Fruit fly (Drosophila melanogaster) whole organism, embryonic: ENCODE results near the gene ohgt.

Source experiments
- Bdp1 ChIP-seq: fragments of 200-800 bp; sonication (Bioruptor generic); optimal IDR thresholded peaks from 3 replicates; lab custom pipeline; 2016; ENCODE audit warnings: missing biosample characterization, missing genetic modification characterization
- CG11093 ChIP-seq: fragments of 200-800 bp; sonication (Bioruptor generic); IDR thresholded peaks from 3 replicates; pipeline ENCODE4 v1.3.6; 2022; ENCODE audit warnings: missing biosample characterization, missing genetic modification characterization
- CG12071 ChIP-seq: fragments of 200-800 bp; sonication (Bioruptor generic); optimal IDR thresholded peaks from 3 replicates; lab custom pipeline; 2018; ENCODE audit warnings: missing biosample characterization, mild to moderate bottlenecking, missing genetic modification characterization
- CG12391 ChIP-seq: fragments of 200-800 bp; sonication (Bioruptor generic); optimal IDR thresholded peaks from 3 replicates; lab custom pipeline; 2018; ENCODE audit warnings: missing biosample characterization, mild to moderate bottlenecking, missing genetic modification characterization, moderate library complexity
- CG14050 ChIP-seq: fragments of 200-800 bp; sonication (Bioruptor generic); IDR thresholded peaks from 3 replicates; pipeline ENCODE4 v1.3.6; 2022; ENCODE audit warnings: missing biosample characterization, missing genetic modification characterization
- CG14710 ChIP-seq: fragments of 200-800 bp; sonication (Bioruptor generic); optimal IDR thresholded peaks from 3 replicates; lab custom pipeline; 2019; ENCODE audit warnings: missing biosample characterization, mild to moderate bottlenecking, missing genetic modification characterization, moderate library complexity
- CG15073 ChIP-seq: fragments of 200-800 bp; sonication (Bioruptor generic); optimal IDR thresholded peaks from 2 replicates; lab custom pipeline; 2016; ENCODE audit warnings: missing biosample characterization, missing genetic modification characterization
- CG16813 ChIP-seq: fragments of 200-800 bp; sonication (Bioruptor generic); IDR thresholded peaks from 3 replicates; pipeline ENCODE4 v1.3.6; 2022; ENCODE audit warnings: missing biosample characterization, missing genetic modification characterization; ENCODE audit not compliant: partially characterized antibody
- CG2129 ChIP-seq: fragments of 200-800 bp; sonication (Bioruptor generic); IDR thresholded peaks from 2 replicates; pipeline ENCODE4 v1.3.6; 2022; ENCODE audit warnings: missing biosample characterization, missing genetic modification characterization; ENCODE audit not compliant: partially characterized antibody
- CG2202 ChIP-seq: fragments of 200-800 bp; sonication (Bioruptor generic); optimal IDR thresholded peaks from 2 replicates; lab custom pipeline; 2018; ENCODE audit warnings: missing biosample characterization, mild to moderate bottlenecking, missing genetic modification characterization
- CG3281 ChIP-seq: fragments of 200-800 bp; sonication (Bioruptor generic); optimal IDR thresholded peaks from 3 replicates; lab custom pipeline; 2017; ENCODE audit warnings: missing biosample characterization, mild to moderate bottlenecking, missing genetic modification characterization
- CG3995 ChIP-seq: fragments of 200-800 bp; sonication (Bioruptor generic); optimal IDR thresholded peaks from 3 replicates; lab custom pipeline; 2016; ENCODE audit warnings: missing biosample characterization, missing genetic modification characterization
- CG6254 ChIP-seq: fragments of 200-800 bp; sonication (Bioruptor generic); optimal IDR thresholded peaks from 3 replicates; lab custom pipeline; 2017; ENCODE audit warnings: mild to moderate bottlenecking, missing biosample characterization, missing genetic modification reagents, missing genetic modification characterization
- CG6854 ChIP-seq: fragments of 200-800 bp; sonication (Bioruptor generic); optimal IDR thresholded peaks from 3 replicates; lab custom pipeline; 2017; ENCODE audit warnings: missing biosample characterization, mild to moderate bottlenecking, missing genetic modification characterization
- CG8281 ChIP-seq: fragments of 200-800 bp; sonication (Bioruptor generic); optimal IDR thresholded peaks from 2 replicates; lab custom pipeline; 2018; ENCODE audit warnings: missing biosample characterization, mild to moderate bottlenecking, missing genetic modification characterization, moderate library complexity
- CG8290 ChIP-seq, 3 experiments: fragments of 200-800 bp; sonication (Bioruptor generic); optimal IDR thresholded peaks; 2 replicates each; lab custom pipeline; 2016 to 2019; ENCODE audit warnings: missing biosample characterization in 3 of 3, missing genetic modification characterization in 3 of 3, mild to moderate bottlenecking in 2 of 3, moderate library complexity in 1 of 3
- CG9797 ChIP-seq: fragments of 200-800 bp; sonication (Bioruptor generic); optimal IDR thresholded peaks from 3 replicates; lab custom pipeline; 2018; ENCODE audit warnings: missing biosample characterization, mild to moderate bottlenecking, missing genetic modification characterization
- CG9817 ChIP-seq: fragments of 200-800 bp; sonication (Bioruptor generic); optimal IDR thresholded peaks from 2 replicates; lab custom pipeline; 2018; ENCODE audit warnings: missing biosample characterization, mild to moderate bottlenecking, missing genetic modification characterization, moderate library complexity
- Dp ChIP-seq: fragments of 200-800 bp; sonication (Bioruptor generic); optimal IDR thresholded peaks from 2 replicates; lab custom pipeline; 2018; ENCODE audit warnings: missing biosample characterization, mild to moderate bottlenecking, missing genetic modification characterization, moderate library complexity
- Drgx ChIP-seq: fragments of 200-800 bp; sonication (Bioruptor generic); IDR thresholded peaks from 2 replicates; pipeline ENCODE4 v1.3.6; 2022; ENCODE audit warnings: missing biosample characterization, missing genetic modification characterization
- E2f2 ChIP-seq: fragments of 200-800 bp; sonication (Bioruptor generic); IDR thresholded peaks from 2 replicates; pipeline ENCODE4 v1.3.6; 2022; ENCODE audit warnings: missing biosample characterization, missing genetic modification characterization
- Ets97D ChIP-seq: fragments of 200-800 bp; sonication (Bioruptor generic); optimal IDR thresholded peaks from 3 replicates; lab custom pipeline; 2016; ENCODE audit warnings: missing biosample characterization, missing genetic modification characterization
- Fer1 ChIP-seq: fragments of 200-800 bp; sonication (Bioruptor generic); optimal IDR thresholded peaks from 2 replicates; lab custom pipeline; 2017; ENCODE audit warnings: missing biosample characterization, mild to moderate bottlenecking, missing genetic modification characterization
- HLH3B ChIP-seq: fragments of 200-800 bp; sonication (Bioruptor generic); IDR thresholded peaks from 2 replicates; pipeline ENCODE4 v1.3.6; 2022; ENCODE audit warnings: missing biosample characterization, missing genetic modification characterization
- Hand ChIP-seq: fragments of 200-800 bp; sonication (Bioruptor generic); optimal IDR thresholded peaks from 2 replicates; lab custom pipeline; 2017; ENCODE audit warnings: mild to moderate bottlenecking, missing biosample characterization, missing genetic modification reagents, missing genetic modification characterization
- Jarid2 ChIP-seq: fragments of 200-800 bp; sonication (Bioruptor generic); optimal IDR thresholded peaks from 3 replicates; lab custom pipeline; 2017; ENCODE audit warnings: mild to moderate bottlenecking, missing biosample characterization, missing genetic modification reagents, missing genetic modification characterization
- MESR4 ChIP-seq: fragments of 200-800 bp; sonication (Bioruptor generic); optimal IDR thresholded peaks from 2 replicates; lab custom pipeline; 2018; ENCODE audit warnings: missing biosample characterization, mild to moderate bottlenecking, missing genetic modification characterization, moderate library complexity
- Side ChIP-seq: fragments of 200-800 bp; sonication (Bioruptor generic); optimal IDR thresholded peaks from 2 replicates; lab custom pipeline; 2016; ENCODE audit warnings: missing biosample characterization, missing genetic modification characterization
- Sin3A ChIP-seq: fragments of >200 bp; optimal IDR thresholded peaks from 2 replicates; lab custom pipeline; 2018
- Ssrp ChIP-seq: fragments of 200-800 bp; sonication (Bioruptor generic); optimal IDR thresholded peaks from 2 replicates; lab custom pipeline; 2018; ENCODE audit warnings: missing biosample characterization, mild to moderate bottlenecking, missing genetic modification characterization, moderate library complexity
- Xrp1 ChIP-seq: fragments of 200-800 bp; sonication (Bioruptor generic); IDR thresholded peaks from 2 replicates; pipeline ENCODE4 v1.3.6; 2022; ENCODE audit warnings: missing biosample characterization, missing genetic modification characterization
- YL-1 ChIP-seq: fragments of 200-800 bp; sonication (Bioruptor generic); optimal IDR thresholded peaks from 3 replicates; lab custom pipeline; 2017; ENCODE audit warnings: missing biosample characterization, mild to moderate bottlenecking, missing genetic modification characterization
- al ChIP-seq: fragments of 200-800 bp; sonication (Bioruptor generic); IDR thresholded peaks from 2 replicates; pipeline ENCODE4 v1.3.6; 2022; ENCODE audit warnings: missing biosample characterization, missing genetic modification characterization
- ash1 ChIP-seq: fragments of 200-800 bp; sonication (Bioruptor generic); optimal IDR thresholded peaks from 2 replicates; lab custom pipeline; 2018; ENCODE audit warnings: missing biosample characterization, mild to moderate bottlenecking, missing genetic modification characterization
- bowl ChIP-seq: fragments of 200-800 bp; sonication (Bioruptor generic); IDR thresholded peaks from 2 replicates; pipeline ENCODE4 v1.3.6; 2022; ENCODE audit warnings: missing biosample characterization, missing genetic modification characterization
- cato ChIP-seq: fragments of 200-800 bp; sonication (Bioruptor generic); optimal IDR thresholded peaks from 2 replicates; lab custom pipeline; 2016; ENCODE audit warnings: missing biosample characterization, missing genetic modification characterization, borderline replicate concordance
- dati ChIP-seq: fragments of 200-800 bp; sonication (Bioruptor generic); IDR thresholded peaks from 2 replicates; pipeline ENCODE4 v1.3.6; 2022; ENCODE audit warnings: missing biosample characterization, missing genetic modification characterization
- dpn ChIP-seq, 2 experiments: fragments of 200-800 bp; sonication (Bioruptor generic); optimal IDR thresholded peaks; 3 replicates each; lab custom pipeline; 2016; ENCODE audit warnings: missing biosample characterization in 2 of 2, missing genetic modification characterization in 2 of 2
- gsb ChIP-seq: fragments of 200-800 bp; sonication (Bioruptor generic); IDR thresholded peaks from 2 replicates; pipeline ENCODE4 v1.3.6; 2022; ENCODE audit warnings: missing biosample characterization, missing genetic modification characterization
- hkb ChIP-seq, 2 experiments: fragments of 200-800 bp in 1 of 2; fragments of >200 bp in 1 of 2; sonication (Bioruptor generic) in 1 of 2; IDR thresholded peaks in 1 of 2; optimal IDR thresholded peaks in 1 of 2; 2 replicates each; pipeline versions ENCODE4 v1.3.6 to Lab custom; 2017 to 2022; ENCODE audit warnings: missing biosample characterization in 1 of 2, missing genetic modification characterization in 1 of 2
- maf-S ChIP-seq: fragments of 200-800 bp; sonication (Bioruptor generic); optimal IDR thresholded peaks from 2 replicates; lab custom pipeline; 2016; ENCODE audit warnings: missing biosample characterization, missing genetic modification characterization
- org-1 ChIP-seq: fragments of 200-800 bp; sonication (Bioruptor generic); optimal IDR thresholded peaks from 2 replicates; lab custom pipeline; 2017; ENCODE audit warnings: missing biosample characterization, missing genetic modification characterization
- p53 ChIP-seq: fragments of 200-800 bp; sonication (Bioruptor generic); optimal IDR thresholded peaks from 2 replicates; lab custom pipeline; 2016; ENCODE audit warnings: missing biosample characterization, missing genetic modification characterization
- pfk ChIP-seq: fragments of 200-800 bp; sonication (Bioruptor generic); optimal IDR thresholded peaks from 2 replicates; lab custom pipeline; 2018; ENCODE audit warnings: missing biosample characterization, mild to moderate bottlenecking, missing genetic modification characterization, moderate library complexity
- pita ChIP-seq: fragments of 200-800 bp; sonication (Bioruptor generic); optimal IDR thresholded peaks from 2 replicates; lab custom pipeline; 2017; ENCODE audit warnings: missing biosample characterization, mild to moderate bottlenecking, missing genetic modification characterization
- psq ChIP-seq: fragments of 200-800 bp; sonication (Bioruptor generic); optimal IDR thresholded peaks from 2 replicates; lab custom pipeline; 2017; ENCODE audit warnings: missing biosample characterization, missing genetic modification characterization
- slbo ChIP-seq: fragments of 200-800 bp; sonication (Bioruptor generic); IDR thresholded peaks from 2 replicates; pipeline ENCODE4 v1.3.6; 2022; ENCODE audit warnings: missing biosample characterization, missing genetic modification characterization
- twi ChIP-seq: fragments of 200-800 bp; optimal IDR thresholded peaks from 2 replicates; lab custom pipeline; 2019; ENCODE audit warnings: missing biosample characterization, mild to moderate bottlenecking, missing genetic modification characterization, moderate library complexity

Gene ohgt

dm6 chr3R:10097531-10098295 is 48.7 kb downstream of the ohgt start (continued):
- no peak for TF ChIP-seq dati (GFP tag; lab: Robert Waterston, UW)
- peak; percentile 47 for TF ChIP-seq CG8281 (tag; lab: Kevin White, UChicago)
- peak; percentile 42 for TF ChIP-seq maf-S
- no peak for TF ChIP-seq CG9797 (GFP tag; lab: Kevin White, UChicago)
- TF ChIP-seq CG11093 (GFP tag; lab: Robert Waterston, UW), result no peak
- peak; percentile 48 for TF ChIP-seq Ssrp (tag; lab: Kevin White, UChicago)
- TF ChIP-seq org-1 (GFP tag; lab: Kevin White, UChicago), result peak; percentile 72
- TF ChIP-seq YL-1 (GFP tag; lab: Kevin White, UChicago), result peak; percentile 0
- peak; percentile 42 for TF ChIP-seq Ets97D
- TF ChIP-seq HLH3B, result 0 out of 2 replicates have a peak, but pooled peaks have one; percentile 24
- TF ChIP-seq Xrp1, result peak; percentile 49; the same call in 1 of the 2 replicates
- peak; percentile 18 for TF ChIP-seq p53
- peak; percentile 55; the same call in 1 of the 2 replicates for TF ChIP-seq gsb (GFP tag; lab: Robert Waterston, UW)
- TF ChIP-seq al (GFP tag; lab: Robert Waterston, UW), result peak; percentile 47
- TF ChIP-seq bowl, result 0 out of 2 replicates have a peak, but pooled peaks have one; percentile 13
- peak; percentile 56 for TF ChIP-seq Hand
- TF ChIP-seq CG6854 (GFP tag; lab: Kevin White, UChicago), result peak; percentile 46
- peak; percentile 65 to 68 for TF ChIP-seq dpn (GFP tag; optimal IDR thresholded peaks at IDR 0.05; lab: Kevin White, UChicago)
- peak; percentile 48 for TF ChIP-seq CG12071 (GFP tag; lab: Kevin White, UChicago)
- no peak for TF ChIP-seq psq (GFP tag; lab: Kevin White, UChicago)
- no peak for TF ChIP-seq CG2202 (tag; lab: Kevin White, UChicago)
- no peak for TF ChIP-seq CG8290 (GFP tag; optimal IDR thresholded peaks at IDR 0.05; lab: Kevin White, UChicago)
- peak in 1 of 2 experiments; percentile 71 for TF ChIP-seq CG8290 (tag; optimal IDR thresholded peaks at IDR 0.05; lab: Kevin White, UChicago)
- TF ChIP-seq hkb (optimal IDR thresholded peaks at IDR 0.05; lab: Kevin White, UChicago), result no peak
- peak; percentile 74 for TF ChIP-seq hkb (GFP tag; IDR thresholded peaks at IDR 0.05; lab: Robert Waterston, UW)
- TF ChIP-seq Side (GFP tag; lab: Kevin White, UChicago), result peak; percentile 46
- peak; percentile 5 for TF ChIP-seq CG14710 (tag; lab: Kevin White, UChicago)
- no peak for TF ChIP-seq CG2129 (GFP tag; lab: Robert Waterston, UW)
- no peak for TF ChIP-seq pita (GFP tag; lab: Kevin White, UChicago)
- peak; percentile 83 for TF ChIP-seq slbo (GFP tag; lab: Robert Waterston, UW)
- peak; percentile 18 for TF ChIP-seq CG6254
- peak; percentile 58 for TF ChIP-seq Jarid2 (GFP tag; lab: Kevin White, UChicago)
- TF ChIP-seq Dp (GFP tag; lab: Kevin White, UChicago), result no peak
- peak; percentile 17 for TF ChIP-seq pfk
- TF ChIP-seq CG12391 (tag; lab: Kevin White, UChicago), result peak; percentile 65
- TF ChIP-seq Bdp1 (GFP tag; lab: Kevin White, UChicago), result peak; percentile 9
- TF ChIP-seq Drgx (GFP tag; lab: Robert Waterston, UW), result 0 out of 2 replicates have a peak, but pooled peaks have one; percentile 6
- TF ChIP-seq cato (GFP tag; lab: Kevin White, UChicago), result no peak
- TF ChIP-seq Fer1 (GFP tag; lab: Kevin White, UChicago), result peak; percentile 76
- no peak for TF ChIP-seq twi
- peak; percentile 74 for TF ChIP-seq CG9817 (tag; lab: Kevin White, UChicago)
- no peak for TF ChIP-seq ash1 (GFP tag; lab: Kevin White, UChicago)
- no peak for TF ChIP-seq Sin3A
- peak; percentile 84 for TF ChIP-seq CG3281 (GFP tag; lab: Kevin White, UChicago)
- TF ChIP-seq CG15073 (GFP tag; lab: Kevin White, UChicago), result no peak
- TF ChIP-seq MESR4 (GFP tag; lab: Kevin White, UChicago), result no peak
- peak; percentile 32; the same call in 1 of the 2 replicates for TF ChIP-seq E2f2 (GFP tag; lab: Robert Waterston, UW)
- TF ChIP-seq CG3995 (GFP tag; lab: Kevin White, UChicago), result peak; percentile 46
- TF ChIP-seq CG16813 (GFP tag; lab: Robert Waterston, UW), result no peak
- TF ChIP-seq CG14050 (GFP tag; lab: Robert Waterston, UW), result peak; percentile 34; the same call in 1 of the 3 replicates
